Worm (Caenorhabditis elegans): ENCODE results near the gene vap-1.

DNA sequence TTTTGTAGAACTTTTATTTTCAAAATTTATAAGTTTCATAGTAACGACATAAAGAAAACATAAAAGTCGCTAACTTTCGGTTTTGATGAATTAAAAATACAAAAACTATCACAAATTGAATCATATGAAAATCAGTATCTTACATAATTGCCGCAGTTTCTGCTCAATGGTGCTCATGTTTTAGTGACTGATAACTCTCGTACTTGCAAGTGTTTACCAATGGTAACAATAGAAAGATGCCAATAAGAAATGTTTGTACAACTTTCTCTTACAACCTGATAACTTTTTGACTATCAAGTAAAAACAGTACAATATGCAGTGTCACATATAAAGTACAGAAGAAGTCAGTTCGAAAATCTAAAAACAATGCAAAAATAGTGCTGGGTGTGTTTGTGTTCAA is 10.2 kb downstream of the vap-1 start:
- TF ChIP-seq lin-39 (tag; optimal IDR thresholded peaks at IDR 0.05) = no peak
- TF ChIP-seq Y5F2A.4 (GFP tag; optimal IDR thresholded peaks at IDR 0.05) = no peak
- TF ChIP-seq egl-27 (tag; optimal IDR thresholded peaks at IDR 0.05) = no peak
- no peak for TF ChIP-seq fos-1 (tag; optimal IDR thresholded peaks at IDR 0.05)
- TF ChIP-seq lsy-2 (tag; optimal IDR thresholded peaks at IDR 0.05) = no peak
- TF ChIP-seq ZK546.5 (tag; optimal IDR thresholded peaks at IDR 0.05) = no peak
- TF ChIP-seq ama-1 (optimal IDR thresholded peaks at IDR 0.05) = no peak
- no peak for TF ChIP-seq nhr-25 (tag; optimal IDR thresholded peaks at IDR 0.05; ENCODE audit: borderline replicate concordance, insufficient read depth)
- no peak for TF ChIP-seq spr-3 (GFP tag; optimal IDR thresholded peaks at IDR 0.05)
- no peak for TF ChIP-seq nhr-42 (GFP tag; IDR thresholded peaks at IDR 0.05)
